Worm (Caenorhabditis elegans): ENCODE data around the gene nlp-51.

DNA sequence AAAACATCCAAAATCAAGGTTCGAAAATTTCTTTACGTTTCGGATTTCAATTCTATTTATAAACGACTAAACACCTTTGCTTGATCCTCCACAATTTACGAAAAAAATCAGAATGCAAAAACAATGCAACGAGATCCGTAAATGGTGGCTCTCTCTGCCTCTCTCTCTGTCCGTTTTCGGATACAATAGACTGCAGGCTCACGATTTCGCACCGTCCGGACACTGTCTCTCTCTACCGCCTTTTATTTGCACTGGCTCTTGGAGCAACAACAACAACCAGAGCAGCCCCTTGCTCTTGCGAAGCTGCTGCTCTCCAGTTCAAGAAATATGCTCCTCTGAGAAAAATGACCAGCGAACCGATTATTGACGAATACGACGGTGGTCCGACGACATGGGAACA is 7.3 kb downstream of the nlp-51 start, which contains the start of gene T24F1.7:
- no peak for TF ChIP-seq hmbx-1 (tag; optimal IDR thresholded peaks at IDR 0.05)
- no peak for TF ChIP-seq aly-1 (tag; optimal IDR thresholded peaks at IDR 0.05)
- no peak for TF ChIP-seq flt-1 (GFP tag; IDR thresholded peaks at IDR 0.05)
- no peak for TF ChIP-seq ama-1 (optimal IDR thresholded peaks at IDR 0.05)
- no peak for TF ChIP-seq B0310.2 (tag; optimal IDR thresholded peaks at IDR 0.05)
- no peak for TF ChIP-seq hmg-4 (GFP tag; optimal IDR thresholded peaks at IDR 0.05)
- TF ChIP-seq tbx-37 (GFP tag; conservative IDR thresholded peaks at IDR 0.05): no peak
- no peak for TF ChIP-seq ceh-13 (GFP tag; optimal IDR thresholded peaks at IDR 0.05)
- no peak for TF ChIP-seq tbx-11 (GFP tag; IDR thresholded peaks at IDR 0.05)
- TF ChIP-seq ceh-36 (tag; optimal IDR thresholded peaks at IDR 0.05): no peak
- no peak for TF ChIP-seq sea-1 (GFP tag; conservative IDR thresholded peaks at IDR 0.05)

All from whole organism, early embryonic.